Worm (Caenorhabditis elegans): ENCODE measurements around the gene W07G4.7.

ce11 chrV:13008825-13009224 lies 25.7 kb downstream of the W07G4.7 start, which contains the start of gene F15B9.10:
- TF ChIP-seq pqm-1 (tag; optimal IDR thresholded peaks at IDR 0.05) (no peak), ceh-22 (tag; optimal IDR thresholded peaks at IDR 0.05) (no peak), F13H6.1 (tag; optimal IDR thresholded peaks at IDR 0.05) (no peak), elt-4 (tag; optimal IDR thresholded peaks at IDR 0.05) (no peak), ama-1 (optimal IDR thresholded peaks at IDR 0.05) (no peak), pha-4 (tag; optimal IDR thresholded peaks at IDR 0.05) (no peak), hlh-6 (tag; optimal IDR thresholded peaks at IDR 0.05) (no peak), ref-2 (tag; optimal IDR thresholded peaks at IDR 0.05) (no peak), rnt-1 (tag; optimal IDR thresholded peaks at IDR 0.05) (no peak), ceh-18 (tag; optimal IDR thresholded peaks at IDR 0.05) (no peak), tbx-2 (tag; optimal IDR thresholded peaks at IDR 0.05) (no peak)

Measured in whole organism, late embryonic.